Fruit fly (Drosophila melanogaster): ENCODE results near the gene CG10589.

dm6 chr3L:20883969-20884368 is 43.7 kb upstream of the CG10589 start:
- TF ChIP-seq Dfd (GFP tag; optimal IDR thresholded peaks at IDR 0.05) (no peak), Abd-B (GFP tag; optimal IDR thresholded peaks at IDR 0.05) (no peak), dsf (GFP tag; optimal IDR thresholded peaks at IDR 0.05; ENCODE audit: borderline replicate concordance) (no peak), tai (GFP tag; optimal IDR thresholded peaks at IDR 0.05) (no peak)

Measured in whole organism, wandering third instar larva.